Fruit fly (Drosophila melanogaster) whole organism, wandering third instar larva: Measurements from ENCODE around the gene CG3713.

Source experiments
- Abd-B ChIP-seq: fragments of >200 bp; optimal IDR thresholded peaks from 2 replicates; lab custom pipeline; 2017; ENCODE audit warnings: missing biosample characterization, missing genetic modification characterization
- CG9705 ChIP-seq: fragments of 200-800 bp; sonication (Bioruptor generic); optimal IDR thresholded peaks from 2 replicates; lab custom pipeline; 2018; ENCODE audit warnings: missing biosample characterization, mild to moderate bottlenecking, missing genetic modification characterization
- Dfd ChIP-seq: fragments of >200 bp; optimal IDR thresholded peaks from 2 replicates; lab custom pipeline; 2017; ENCODE audit warnings: missing biosample characterization, missing genetic modification characterization
- Dif ChIP-seq: fragments of 200-275, 200-300 bp; sonication (Bioruptor generic); optimal IDR thresholded peaks from 2 replicates; lab custom pipeline; 2018; ENCODE audit warnings: missing biosample characterization, missing genetic modification characterization; ENCODE audit not compliant: partially characterized antibody
- GATAd ChIP-seq: sonication (Bioruptor generic); optimal IDR thresholded peaks from 2 replicates; lab custom pipeline; 2016; ENCODE audit warnings: missing biosample characterization, missing genetic modification characterization
- HLH106 ChIP-seq: fragments of 200-800 bp; optimal IDR thresholded peaks from 3 replicates; lab custom pipeline; 2019; ENCODE audit warnings: missing biosample characterization, mild to moderate bottlenecking, missing genetic modification characterization, moderate library complexity
- Hnf4 ChIP-seq: fragments of 200-800 bp; sonication (Bioruptor generic); optimal IDR thresholded peaks from 2 replicates; lab custom pipeline; 2016; ENCODE audit warnings: missing biosample characterization, mild to moderate bottlenecking, missing genetic modification characterization
- Hr78 ChIP-seq: fragments of >200 bp; optimal IDR thresholded peaks from 2 replicates; lab custom pipeline; 2017; ENCODE audit warnings: missing biosample characterization, missing genetic modification characterization
- Hr83 ChIP-seq: fragments of 200-300 bp; sonication (Bioruptor generic); optimal IDR thresholded peaks from 2 replicates; lab custom pipeline; 2016; ENCODE audit warnings: missing biosample characterization, mild to moderate bottlenecking, missing genetic modification characterization, moderate library complexity; ENCODE audit not compliant: poor library complexity, severe bottlenecking
- Myc ChIP-seq: fragments of >200 bp; optimal IDR thresholded peaks from 2 replicates; lab custom pipeline; 2017
- N ChIP-seq: fragments of >200 bp; optimal IDR thresholded peaks from 2 replicates; lab custom pipeline; 2018; ENCODE audit warnings: missing biosample characterization, missing external identifiers, missing genetic modification characterization
- OdsH ChIP-seq: fragments of 200-800 bp; sonication (Bioruptor generic); optimal IDR thresholded peaks from 2 replicates; lab custom pipeline; 2016; ENCODE audit warnings: missing biosample characterization, mild to moderate bottlenecking, missing genetic modification characterization
- Rel ChIP-seq, 2 experiments: fragments of 200-800 bp; sonication (Bioruptor generic) in 1 of 2; optimal IDR thresholded peaks; 2 replicates in 1 of 2; 3 replicates in 1 of 2; lab custom pipeline; 2016 to 2019; ENCODE audit warnings: mild to moderate bottlenecking in 2 of 2, missing biosample characterization in 2 of 2, missing genetic modification characterization in 2 of 2, moderate library complexity in 1 of 2
- Sp1 ChIP-seq: fragments of 200-800 bp; sonication (Bioruptor generic); optimal IDR thresholded peaks from 3 replicates; lab custom pipeline; 2019; ENCODE audit warnings: missing biosample characterization, mild to moderate bottlenecking, missing genetic modification characterization, moderate library complexity
- br ChIP-seq: fragments of 200-800 bp; sonication (Bioruptor generic); optimal IDR thresholded peaks from 2 replicates; lab custom pipeline; 2016; ENCODE audit warnings: missing biosample characterization, missing genetic modification characterization
- brk ChIP-seq: fragments of 200-800 bp; sonication (Bioruptor generic); optimal IDR thresholded peaks from 2 replicates; lab custom pipeline; 2016; ENCODE audit warnings: missing biosample characterization, mild to moderate bottlenecking, missing genetic modification characterization
- ey ChIP-seq: fragments of 200-800 bp; sonication (Bioruptor generic); optimal IDR thresholded peaks from 2 replicates; lab custom pipeline; 2016; ENCODE audit warnings: missing biosample characterization, missing genetic modification characterization
- foxo ChIP-seq, 2 experiments: fragments of 200-800 bp; sonication (Bioruptor generic); optimal IDR thresholded peaks; 2 replicates in 1 of 2; 3 replicates in 1 of 2; lab custom pipeline; 2016 to 2017; ENCODE audit warnings: missing biosample characterization in 2 of 2, missing genetic modification characterization in 2 of 2
- fru ChIP-seq: fragments of 200-800 bp; sonication (Bioruptor generic); optimal IDR thresholded peaks from 3 replicates; lab custom pipeline; 2016; ENCODE audit warnings: missing biosample characterization, mild to moderate bottlenecking, missing genetic modification characterization
- h ChIP-seq: fragments of 200-800 bp; sonication (Bioruptor generic); optimal IDR thresholded peaks from 3 replicates; lab custom pipeline; 2016; ENCODE audit warnings: missing biosample characterization, mild to moderate bottlenecking, missing genetic modification characterization
- jim ChIP-seq: fragments of 175-275, 200-325 bp; sonication (Bioruptor generic); optimal IDR thresholded peaks from 2 replicates; lab custom pipeline; 2016; ENCODE audit warnings: missing biosample characterization, mild to moderate bottlenecking, missing genetic modification characterization
- lola ChIP-seq: fragments of >200 bp; optimal IDR thresholded peaks from 2 replicates; lab custom pipeline; 2017; ENCODE audit warnings: missing biosample characterization, missing genetic modification characterization
- pan ChIP-seq: fragments of >200 bp; optimal IDR thresholded peaks from 2 replicates; lab custom pipeline; 2017
- rgr ChIP-seq: fragments of 200-800 bp; sonication (Bioruptor generic); optimal IDR thresholded peaks from 3 replicates; lab custom pipeline; 2016; ENCODE audit warnings: missing biosample characterization, mild to moderate bottlenecking, missing genetic modification characterization
- sv ChIP-seq: fragments of 200-800 bp; sonication (Bioruptor generic); optimal IDR thresholded peaks from 3 replicates; lab custom pipeline; 2016; ENCODE audit warnings: missing biosample characterization, missing genetic modification characterization
- usp ChIP-seq: fragments of >200 bp; optimal IDR thresholded peaks from 2 replicates; lab custom pipeline; 2017; ENCODE audit warnings: missing biosample characterization, missing genetic modification characterization
- woc ChIP-seq: sonication (Bioruptor generic); optimal IDR thresholded peaks from 2 replicates; lab custom pipeline; 2016; ENCODE audit warnings: missing biosample characterization, mild to moderate bottlenecking, missing genetic modification characterization

The CG3713 gene

DNA sequence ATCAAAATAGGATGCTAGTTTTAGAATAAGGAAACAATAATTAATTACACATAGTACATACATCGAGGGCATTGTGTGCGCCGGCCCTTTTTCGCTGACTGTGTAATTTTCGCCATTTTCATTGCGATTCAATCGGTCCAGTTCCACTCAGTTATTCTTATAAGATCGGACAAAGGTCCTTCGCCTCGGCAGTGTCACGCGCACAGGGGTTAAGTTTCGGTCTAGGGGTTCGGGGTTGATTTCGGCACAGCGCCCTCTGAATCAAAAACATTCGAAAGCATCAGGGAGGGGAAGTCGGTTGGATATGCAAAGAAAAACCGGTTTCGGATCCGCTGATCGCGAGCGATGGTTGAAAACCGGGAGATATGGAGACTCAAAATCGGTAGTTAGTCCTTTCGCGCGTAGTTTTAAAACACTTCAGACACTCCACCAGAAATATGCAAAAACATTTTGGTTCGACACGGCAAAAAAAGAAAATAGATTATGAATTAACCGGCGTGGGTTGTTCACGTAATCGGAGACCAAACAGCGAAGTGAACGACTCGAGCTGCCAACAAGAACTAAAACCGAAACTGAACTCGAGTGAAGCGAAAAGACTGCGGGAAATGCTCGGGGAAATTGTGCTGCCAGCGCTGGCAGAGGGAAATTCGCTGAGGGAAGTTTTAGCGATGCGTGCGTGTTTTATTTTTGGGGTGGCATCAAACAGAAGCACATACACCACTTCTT, 10.8 kb downstream of the CG3713 start:
- TF ChIP-seq rgr (no peak), Dif (GFP tag; lab: Kevin White, UChicago) (no peak), brk (no peak), CG9705 (GFP tag; lab: Kevin White, UChicago) (no peak), jim (GFP tag; lab: Kevin White, UChicago) (no peak)
- TF ChIP-seq, all 38 proteins: peak for 0

DNA sequence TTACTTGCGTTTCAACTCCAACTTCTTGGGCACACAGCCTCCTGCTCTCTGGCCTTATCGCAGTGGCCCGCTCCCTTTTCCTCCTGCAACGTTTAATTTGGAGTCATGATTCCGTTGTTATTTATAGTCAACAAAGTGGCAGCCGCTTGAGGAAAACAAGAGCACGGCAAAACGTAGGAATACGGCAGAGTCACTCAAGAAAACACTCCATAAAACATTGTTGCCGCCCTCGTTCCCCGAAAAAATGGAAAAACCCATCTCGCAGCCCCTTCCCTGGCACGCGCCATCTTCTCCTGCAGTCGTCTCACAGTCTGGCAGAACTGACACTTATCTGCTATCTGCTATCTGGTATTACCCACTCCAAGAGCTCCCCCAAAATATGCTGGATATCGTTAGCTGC, 22.0 kb downstream of the CG3713 start:
- TF ChIP-seq pan (lab: Kevin White, UChicago) (no peak), Dif (GFP tag; lab: Kevin White, UChicago) (no peak), Sp1 (GFP tag; lab: Kevin White, UChicago) (no peak), N (GFP tag; lab: Kevin White, UChicago) (no peak), Dfd (GFP tag; lab: Kevin White, UChicago) (no peak), Abd-B (GFP tag; lab: Kevin White, UChicago) (no peak), h (no peak), jim (GFP tag; lab: Kevin White, UChicago) (no peak), Rel (GFP tag; optimal IDR thresholded peaks at IDR 0.05; lab: Kevin White, UChicago) (no peak), Rel (tag; optimal IDR thresholded peaks at IDR 0.05; lab: Kevin White, UChicago) (no peak)

DNA sequence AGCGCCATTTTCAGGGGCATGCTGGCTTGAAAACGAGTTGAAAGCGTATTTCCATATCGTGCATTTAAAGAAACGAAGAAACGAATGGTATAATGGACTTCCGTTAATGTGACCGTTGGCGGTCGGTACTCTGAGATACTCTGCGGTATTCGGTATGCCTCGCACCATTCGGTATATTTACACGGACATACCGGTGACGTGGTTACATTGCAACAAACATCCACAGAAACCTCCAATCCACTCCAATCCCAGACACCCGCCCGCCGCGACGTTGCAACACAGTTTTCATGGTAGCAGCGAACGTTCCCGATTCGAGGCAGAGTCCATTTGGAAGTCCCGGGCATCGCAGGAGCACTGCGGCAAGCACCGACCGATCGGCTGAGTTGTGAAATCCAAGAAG, 41.0 kb downstream of the CG3713 start, which contains the start of gene Sec22:
TSS of gene Sec22 (plus strand) at position 170 of the 400 bp plus-strand sequence.
- TF ChIP-seq Sp1 (GFP tag; lab: Kevin White, UChicago) = peak; percentile 16
- TF ChIP-seq CG9705 (GFP tag; lab: Kevin White, UChicago) = no peak
- TF ChIP-seq HLH106 (tag; lab: Kevin White, UChicago) = peak; percentile 18
- no peak for TF ChIP-seq fru
- TF ChIP-seq rgr = peak; percentile 22

DNA sequence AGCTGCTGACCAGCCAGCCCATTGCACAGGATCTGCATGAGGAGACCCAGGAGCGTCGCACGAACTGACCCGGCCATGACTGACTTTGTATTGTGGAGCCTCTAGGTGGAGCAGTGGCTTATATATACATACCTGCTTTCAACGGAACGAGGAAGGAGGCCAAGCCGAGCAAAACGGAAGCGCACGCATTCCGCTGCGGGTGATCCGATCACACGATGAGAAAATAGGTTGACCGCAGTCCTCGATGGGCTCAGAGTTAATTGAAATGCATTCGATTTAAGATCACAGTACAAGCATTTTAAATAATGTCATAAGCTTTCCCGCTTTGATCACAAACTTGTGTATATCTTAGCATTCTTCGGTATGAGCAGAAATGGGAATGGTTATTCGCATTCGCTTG, 42.1 kb downstream of the CG3713 start, which contains the start of gene CG13358:
TSS of gene CG13358 (minus strand) at position 101 of the 400 bp plus-strand sequence.
- TF ChIP-seq br (GFP tag; lab: Kevin White, UChicago) (no peak), sv (no peak), Dfd (GFP tag; lab: Kevin White, UChicago) (no peak), Dif (GFP tag; lab: Kevin White, UChicago) (no peak)
- TF ChIP-seq, all 38 proteins: peak for 0

DNA sequence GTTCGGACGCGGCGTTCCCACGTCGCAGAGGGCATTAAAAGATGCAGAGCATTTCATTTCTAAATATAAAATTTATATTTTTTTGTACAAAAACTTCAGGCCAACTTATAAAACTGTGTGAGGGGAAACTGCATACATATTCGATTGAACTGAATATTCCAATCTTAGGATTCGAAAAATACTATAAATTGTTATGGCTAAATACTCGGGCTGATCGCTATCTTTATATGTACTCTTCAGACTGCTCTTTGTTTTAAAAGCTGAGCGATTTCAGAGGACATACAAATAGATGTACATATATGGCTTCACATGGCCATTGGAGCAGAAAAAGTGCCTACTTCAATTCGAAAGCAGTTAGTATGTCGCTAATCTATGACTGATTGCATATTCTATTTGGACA, 43.6 kb downstream of the CG3713 start, which contains the start of gene CG13359:
TSS of gene CG13359 (minus strand) at position 101 of the 400 bp plus-strand sequence.
- TF ChIP-seq lola (GFP tag; lab: Kevin White, UChicago) = no peak
- no peak for TF ChIP-seq N (GFP tag; lab: Kevin White, UChicago)
- TF ChIP-seq OdsH = no peak
- TF ChIP-seq Hr78 (GFP tag; lab: Kevin White, UChicago) = no peak
- TF ChIP-seq usp (GFP tag; lab: Kevin White, UChicago) = no peak
- TF ChIP-seq fru = no peak

DNA sequence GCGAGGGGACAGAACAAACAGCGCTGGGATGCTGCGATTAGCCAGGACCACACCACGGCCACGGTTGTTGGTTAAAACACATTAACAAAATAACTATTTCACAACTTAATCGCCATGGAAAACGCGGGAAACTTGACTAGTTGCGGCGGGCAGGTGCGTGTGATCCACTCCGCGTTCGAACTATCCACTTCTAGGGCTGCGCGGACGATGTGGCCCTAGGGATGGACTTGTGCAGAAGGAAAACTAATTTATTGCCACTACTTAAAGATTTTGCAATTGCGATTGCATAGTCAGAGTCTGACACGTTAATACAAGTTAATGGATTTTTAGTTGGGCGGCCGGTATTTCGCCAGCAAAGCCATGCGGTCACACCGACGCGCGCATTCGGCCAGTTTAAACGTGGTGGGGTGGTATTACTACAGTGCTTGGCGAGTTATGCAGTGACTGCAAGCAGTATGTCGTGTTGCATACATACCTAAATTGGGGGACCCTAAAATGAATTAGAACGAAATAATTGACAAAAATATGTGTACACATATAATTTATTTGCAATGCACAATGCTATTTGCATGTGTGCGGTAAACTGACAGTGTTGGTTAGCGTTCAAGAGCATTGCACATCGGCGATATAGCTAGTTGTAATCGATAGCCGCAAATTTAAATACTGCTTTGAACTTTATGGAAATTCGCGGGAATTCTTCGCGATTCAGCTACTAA, 45.6 kb downstream of the CG3713 start, which contains the start of gene Rbf:
TSS of gene Rbf (minus strand) at position 323 of the 716 bp plus-strand sequence.
- TF ChIP-seq HLH106 (tag; lab: Kevin White, UChicago) = no peak
- TF ChIP-seq h = peak; percentile 17
- TF ChIP-seq foxo (GFP tag; optimal IDR thresholded peaks at IDR 0.05; lab: Kevin White, UChicago) = peak in 1 of 2 experiments; percentile 24
- no peak for TF ChIP-seq Rel (GFP tag; optimal IDR thresholded peaks at IDR 0.05; lab: Kevin White, UChicago)
- TF ChIP-seq Rel (tag; optimal IDR thresholded peaks at IDR 0.05; lab: Kevin White, UChicago) = peak; percentile 16
- TF ChIP-seq Myc (lab: Kevin White, UChicago) = peak; percentile 3
- no peak for TF ChIP-seq br (GFP tag; lab: Kevin White, UChicago)

DNA sequence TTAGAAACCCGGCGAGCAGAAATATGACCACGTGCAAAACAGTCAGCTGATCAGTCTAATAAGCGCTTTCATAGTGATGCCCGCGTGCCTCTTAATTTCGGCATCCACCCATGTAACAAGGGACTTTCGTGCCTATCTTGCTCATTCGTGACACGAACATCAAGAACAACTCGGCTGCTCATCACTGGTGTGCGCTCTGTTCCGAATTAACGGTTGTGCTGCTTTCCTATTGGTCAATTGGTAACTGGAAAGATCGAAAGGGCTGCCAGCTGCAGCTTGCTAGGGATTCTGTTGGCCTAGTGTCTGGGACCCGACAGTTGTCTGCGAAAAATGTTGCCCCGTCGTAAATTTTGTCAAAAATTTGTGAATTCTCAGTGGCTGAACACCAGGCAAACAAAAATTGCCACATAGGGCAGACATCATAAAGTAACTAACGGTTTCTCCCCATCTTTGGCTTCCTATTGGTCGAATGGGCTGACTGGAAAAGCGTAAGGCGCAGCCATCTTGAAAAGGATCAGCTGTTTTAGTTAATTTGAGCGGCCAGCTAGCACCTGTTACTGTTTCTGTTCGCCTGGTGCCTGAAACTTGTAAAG, 50.5 kb downstream of the CG3713 start:
- TF ChIP-seq Rel (GFP tag; optimal IDR thresholded peaks at IDR 0.05; lab: Kevin White, UChicago) (no peak), Rel (tag; optimal IDR thresholded peaks at IDR 0.05; lab: Kevin White, UChicago) (peak; percentile 75), foxo (GFP tag; optimal IDR thresholded peaks at IDR 0.05; lab: Kevin White, UChicago) (peak; percentile 32 to 63), rgr (peak; percentile 36), Hr83 (GFP tag; lab: Kevin White, UChicago) (peak; percentile 46), br (GFP tag; lab: Kevin White, UChicago) (peak; percentile 45), ey (peak; percentile 3), woc (peak; percentile 94), h (peak; percentile 26), Hnf4 (GFP tag; lab: Kevin White, UChicago) (no peak), GATAd (GFP tag; lab: Kevin White, UChicago) (no peak), N (GFP tag; lab: Kevin White, UChicago) (no peak), HLH106 (tag; lab: Kevin White, UChicago) (peak; percentile 1), Myc (lab: Kevin White, UChicago) (peak; percentile 46), fru (peak; percentile 89), sv (no peak), Dif (GFP tag; lab: Kevin White, UChicago) (peak; percentile 37), Sp1 (GFP tag; lab: Kevin White, UChicago) (peak; percentile 36)
